Worm (Caenorhabditis elegans) whole organism, young adult: ENCODE data around the gene gpx-4.

Source experiments
- B0019.2 ChIP-seq: fragments of 200-800 bp; sonication (Bioruptor generic); conservative IDR thresholded peaks from 2 replicates; pipeline ENCODE4 v1.3.6; 2022; ENCODE audit warnings: missing genetic modification reagents, missing genetic modification characterization, missing compliant biosample characterization
- B0336.3 ChIP-seq: fragments of 200-800 bp; sonication (Bioruptor generic); IDR thresholded peaks from 2 replicates; pipeline ENCODE4 v1.3.6; 2022; ENCODE audit warnings: missing genetic modification characterization, missing compliant biosample characterization
- C17E4.6 ChIP-seq: fragments of 200-800 bp; sonication (Bioruptor generic); IDR thresholded peaks from 2 replicates; pipeline ENCODE4 v1.3.6; 2022; ENCODE audit warnings: missing genetic modification reagents, missing genetic modification characterization, missing compliant biosample characterization
- F33H1.4 ChIP-seq: fragments of 200-800 bp; sonication (Bioruptor generic); IDR thresholded peaks from 2 replicates; pipeline ENCODE4 v1.3.6; 2022; ENCODE audit warnings: missing genetic modification reagents, missing genetic modification characterization, missing compliant biosample characterization
- F37B4.10 ChIP-seq: fragments of 200-800 bp; sonication (Bioruptor generic); IDR thresholded peaks from 2 replicates; pipeline ENCODE4 v1.3.6; 2022; ENCODE audit warnings: missing genetic modification characterization, missing compliant biosample characterization
- F49E8.2 ChIP-seq: sonication (generic microtip); optimal IDR thresholded peaks from 3 replicates; lab custom pipeline; 2017; ENCODE audit warnings: missing genetic modification characterization, mild to moderate bottlenecking, missing compliant biosample characterization, antibody characterized with exemption, moderate library complexity; ENCODE audit not compliant: insufficient read depth
- F57A8.1 ChIP-seq: fragments of 200-800 bp; sonication (Bioruptor generic); optimal IDR thresholded peaks from 2 replicates; lab custom pipeline; 2018; ENCODE audit warnings: mild to moderate bottlenecking, missing genetic modification characterization, moderate library complexity, missing compliant biosample characterization
- F57C9.4 ChIP-seq: sonication (generic microtip); optimal IDR thresholded peaks from 2 replicates; lab custom pipeline; 2017; ENCODE audit warnings: mild to moderate bottlenecking, missing genetic modification characterization, missing compliant biosample characterization
- T07F8.4 ChIP-seq: sonication (generic microtip); optimal IDR thresholded peaks from 2 replicates; lab custom pipeline; 2016; ENCODE audit warnings: mild to moderate bottlenecking, missing genetic modification characterization, moderate library complexity, missing compliant biosample characterization
- T26A5.8 ChIP-seq: sonication (generic microtip); optimal IDR thresholded peaks from 2 replicates; lab custom pipeline; 2016; ENCODE audit warnings: missing genetic modification characterization, missing compliant biosample characterization
- Y53G8AR.9 ChIP-seq: fragments of 200-800 bp; sonication (Bioruptor generic); conservative IDR thresholded peaks from 2 replicates; pipeline ENCODE4 v1.3.6; 2022; ENCODE audit warnings: missing genetic modification reagents, missing genetic modification characterization, missing compliant biosample characterization
- Y56A3A.18 ChIP-seq: fragments of 200-800 bp; sonication (Bioruptor generic); IDR thresholded peaks from 2 replicates; pipeline ENCODE4 v1.3.6; 2022; ENCODE audit warnings: missing genetic modification reagents, missing genetic modification characterization, missing compliant biosample characterization
- ama-1 ChIP-seq, 3 experiments: fragments of 150-350 bp in 1 of 3; sonication (generic microtip) in 2 of 3; optimal IDR thresholded peaks; 2 replicates each; lab custom pipeline; 2014 to 2018; ENCODE audit warnings: missing biosample characterization in 2 of 3, missing genetic modification characterization in 2 of 3, missing genetic modification reagents in 2 of 3
- atf-7 ChIP-seq: sonication (generic microtip); optimal IDR thresholded peaks from 2 replicates; lab custom pipeline; 2017; ENCODE audit warnings: mild to moderate bottlenecking, missing genetic modification characterization, missing compliant biosample characterization
- attf-3 ChIP-seq: fragments of 200-800 bp; sonication (Bioruptor generic); conservative IDR thresholded peaks from 2 replicates; pipeline ENCODE4 v1.3.6; 2022; ENCODE audit warnings: missing genetic modification reagents, missing genetic modification characterization, missing compliant biosample characterization
- attf-6 ChIP-seq: fragments of 200-800 bp; sonication (Bioruptor generic); IDR thresholded peaks from 2 replicates; pipeline ENCODE4 v1.3.6; 2022; ENCODE audit warnings: missing genetic modification reagents, missing genetic modification characterization, missing compliant biosample characterization
- cebp-1 ChIP-seq, 2 experiments: fragments of 200-800 bp in 1 of 2; sonication (Bioruptor generic) in 1 of 2; sonication (generic microtip) in 1 of 2; IDR thresholded peaks in 1 of 2; optimal IDR thresholded peaks in 1 of 2; 2 replicates each; pipeline versions ENCODE4 v1.3.6 to Lab custom; 2017 to 2022; ENCODE audit warnings: missing compliant biosample characterization in 2 of 2, missing genetic modification characterization in 2 of 2, mild to moderate bottlenecking in 1 of 2, missing genetic modification reagents in 1 of 2, moderate library complexity in 1 of 2
- ceh-27 ChIP-seq: fragments of 200-800 bp; sonication (Bioruptor generic); optimal IDR thresholded peaks from 2 replicates; lab custom pipeline; 2018; ENCODE audit warnings: mild to moderate bottlenecking, missing genetic modification characterization, moderate library complexity, missing compliant biosample characterization
- ceh-79 ChIP-seq: sonication (generic microtip); optimal IDR thresholded peaks from 2 replicates; lab custom pipeline; 2017; ENCODE audit warnings: mild to moderate bottlenecking, missing genetic modification characterization, missing compliant biosample characterization
- dox-1 ChIP-seq: fragments of 200-800 bp; sonication (Bioruptor generic); IDR thresholded peaks from 2 replicates; pipeline ENCODE4 v1.3.6; 2022; ENCODE audit warnings: missing genetic modification reagents, missing genetic modification characterization, missing compliant biosample characterization
- efl-1 ChIP-seq: fragments of 150-350 bp; optimal IDR thresholded peaks from 2 replicates; lab custom pipeline; 2014; ENCODE audit warnings: missing biosample characterization, missing genetic modification reagents, missing genetic modification characterization
- egl-18 ChIP-seq: fragments of 200-800 bp; sonication (Bioruptor generic); IDR thresholded peaks from 2 replicates; pipeline ENCODE4 v1.3.6; 2022; ENCODE audit warnings: missing genetic modification reagents, missing genetic modification characterization, missing compliant biosample characterization
- egrh-3 ChIP-seq: fragments of 200-800 bp; sonication (Bioruptor generic); IDR thresholded peaks from 2 replicates; pipeline ENCODE4 v1.3.6; 2022; ENCODE audit warnings: missing genetic modification reagents, missing genetic modification characterization, missing compliant biosample characterization
- gei-17 ChIP-seq: fragments of 200-800 bp; sonication (Bioruptor generic); optimal IDR thresholded peaks from 2 replicates; lab custom pipeline; 2018; ENCODE audit warnings: mild to moderate bottlenecking, missing genetic modification characterization, missing compliant biosample characterization
- him-1 ChIP-seq: sonication (generic microtip); optimal IDR thresholded peaks from 2 replicates; lab custom pipeline; 2016; ENCODE audit warnings: missing genotype, missing genetic modification reagents, missing genetic modification characterization, missing compliant biosample characterization
- hlh-26 ChIP-seq: fragments of 200-800 bp; sonication (Bioruptor generic); conservative IDR thresholded peaks from 2 replicates; pipeline ENCODE4 v1.3.6; 2022; ENCODE audit warnings: missing genetic modification reagents, missing genetic modification characterization, missing compliant biosample characterization
- hmg-1.2 ChIP-seq: fragments of 200-800 bp; sonication (Bioruptor generic); IDR thresholded peaks from 2 replicates; pipeline ENCODE4 v1.3.6; 2022; ENCODE audit warnings: missing genetic modification reagents, missing genetic modification characterization, missing compliant biosample characterization
- hmg-20 ChIP-seq: fragments of 200-800 bp; sonication (Bioruptor generic); IDR thresholded peaks from 2 replicates; pipeline ENCODE4 v1.3.6; 2022; ENCODE audit warnings: missing genetic modification reagents, missing genetic modification characterization, missing compliant biosample characterization
- hrde-1 ChIP-seq: sonication (generic microtip); optimal IDR thresholded peaks from 2 replicates; lab custom pipeline; 2016; ENCODE audit warnings: missing genetic modification characterization, mild to moderate bottlenecking, missing compliant biosample characterization, moderate library complexity, missing genotype, missing genetic modification reagents, borderline replicate concordance
- lag-1 ChIP-seq: fragments of 200-800 bp; sonication (Bioruptor generic); IDR thresholded peaks from 2 replicates; pipeline ENCODE4 v1.3.6; 2022; ENCODE audit warnings: missing genetic modification reagents, missing genetic modification characterization, missing compliant biosample characterization
- lin-35 ChIP-seq, 3 experiments: fragments of 150-350 bp in 2 of 3; sonication (generic microtip) in 1 of 3; optimal IDR thresholded peaks; 2 replicates each; lab custom pipeline; 2014 to 2018; ENCODE audit warnings: missing biosample characterization in 3 of 3, missing genetic modification characterization in 3 of 3, missing genetic modification reagents in 3 of 3
- lin-54 ChIP-seq: fragments of 200-800 bp; sonication (Bioruptor generic); optimal IDR thresholded peaks from 2 replicates; lab custom pipeline; 2018; ENCODE audit warnings: mild to moderate bottlenecking, missing genetic modification characterization, missing compliant biosample characterization
- lsl-1 ChIP-seq: fragments of 200-800 bp; sonication (Bioruptor generic); optimal IDR thresholded peaks from 2 replicates; lab custom pipeline; 2018; ENCODE audit warnings: mild to moderate bottlenecking, missing genetic modification characterization, moderate library complexity, missing compliant biosample characterization
- madf-3 ChIP-seq: fragments of 200-800 bp; sonication (Bioruptor generic); IDR thresholded peaks from 2 replicates; pipeline ENCODE4 v1.3.6; 2022; ENCODE audit warnings: missing genetic modification reagents, missing genetic modification characterization, missing compliant biosample characterization
- madf-6 ChIP-seq: fragments of 200-800 bp; sonication (Bioruptor generic); IDR thresholded peaks from 2 replicates; pipeline ENCODE4 v1.3.6; 2022; ENCODE audit warnings: missing genetic modification reagents, missing genetic modification characterization, missing compliant biosample characterization
- mcd-1 ChIP-seq: fragments of 200-800 bp; sonication (Bioruptor generic); IDR thresholded peaks from 2 replicates; pipeline ENCODE4 v1.3.6; 2022; ENCODE audit warnings: missing genetic modification reagents, missing genetic modification characterization, missing compliant biosample characterization
- nhr-27 ChIP-seq: fragments of 200-800 bp; sonication (Bioruptor generic); optimal IDR thresholded peaks from 2 replicates; lab custom pipeline; 2018; ENCODE audit warnings: mild to moderate bottlenecking, missing genetic modification characterization, moderate library complexity, missing compliant biosample characterization
- nhr-80 ChIP-seq: sonication (generic microtip); optimal IDR thresholded peaks from 2 replicates; lab custom pipeline; 2016; ENCODE audit warnings: missing genetic modification characterization, missing compliant biosample characterization
- nhr-90 ChIP-seq: sonication (generic microtip); optimal IDR thresholded peaks from 2 replicates; lab custom pipeline; 2016; ENCODE audit warnings: missing genotype, mild to moderate bottlenecking, missing genetic modification characterization, missing compliant biosample characterization
- rec-8 ChIP-seq, 2 experiments: sonication (generic microtip); optimal IDR thresholded peaks; 2 replicates each; lab custom pipeline; 2016; ENCODE audit warnings: mild to moderate bottlenecking in 2 of 2, missing genetic modification characterization in 2 of 2, missing genetic modification reagents in 2 of 2, missing genotype in 2 of 2, missing biosample characterization in 1 of 2, missing compliant biosample characterization in 1 of 2, moderate library complexity in 1 of 2
- sdz-38 ChIP-seq: sonication (generic microtip); optimal IDR thresholded peaks from 2 replicates; lab custom pipeline; 2016; ENCODE audit warnings: missing genotype, missing genetic modification characterization, missing compliant biosample characterization
- sptf-2 ChIP-seq: fragments of 200-800 bp; sonication (Bioruptor generic); optimal IDR thresholded peaks from 2 replicates; lab custom pipeline; 2018; ENCODE audit warnings: mild to moderate bottlenecking, missing genetic modification characterization, missing compliant biosample characterization
- tbx-9 ChIP-seq: sonication (generic microtip); optimal IDR thresholded peaks from 2 replicates; lab custom pipeline; 2016; ENCODE audit warnings: borderline replicate concordance, missing genetic modification characterization, inconsistent platforms, missing compliant biosample characterization
- xnd-1 ChIP-seq: sonication (generic microtip); optimal IDR thresholded peaks from 2 replicates; lab custom pipeline; 2016; ENCODE audit warnings: missing genotype, missing genetic modification reagents, missing genetic modification characterization, missing compliant biosample characterization
- ztf-28 ChIP-seq: fragments of 200-800 bp; sonication (Bioruptor generic); IDR thresholded peaks from 2 replicates; pipeline ENCODE4 v1.3.6; 2022; ENCODE audit warnings: missing genetic modification reagents, missing genetic modification characterization, missing compliant biosample characterization

Gene gpx-4

ce11 chrIV:2642054-2642453, 32.8 kb downstream of the gpx-4 start:
- TF ChIP-seq rec-8 (tag; optimal IDR thresholded peaks at IDR 0.05; lab: Kevin White, UChicago) = no peak
- TF ChIP-seq lin-54 (GFP tag; lab: Kevin White, UChicago) = peak; percentile 41
- TF ChIP-seq madf-6 (GFP tag; lab: Robert Waterston, UW) = peak; percentile 43; the same call in 1 of the 2 replicates
- no peak for TF ChIP-seq ceh-27 (GFP tag; lab: Kevin White, UChicago)
- TF ChIP-seq attf-3 (GFP tag; lab: Robert Waterston, UW) = peak; percentile 77
- TF ChIP-seq, all 124 proteins: peak for 3

ce11 chrIV:2640950-2641349, 33.9 kb downstream of the gpx-4 start, which contains the start of the genes mdf-2 and nduv-3:
Gene mdf-2, minus strand, starts transcription at chrIV:2641125.
Gene nduv-3, plus strand, starts transcription at chrIV:2641310.
- TF ChIP-seq F49E8.2 (no peak), F37B4.10 (GFP tag; lab: Robert Waterston, UW) (no peak), hmg-20 (GFP tag; lab: Robert Waterston, UW) (no peak), cebp-1 (GFP tag; IDR thresholded peaks at IDR 0.05; lab: Robert Waterston, UW) (no peak), cebp-1 (tag; optimal IDR thresholded peaks at IDR 0.05; lab: Kevin White, UChicago) (peak; percentile 64), T26A5.8 (tag; lab: Kevin White, UChicago) (no peak), ama-1 (optimal IDR thresholded peaks at IDR 0.05; lab: Kevin White, UChicago) (no peak), ama-1 (GFP tag; optimal IDR thresholded peaks at IDR 0.05; lab: Kevin White, UChicago) (no peak), F33H1.4 (GFP tag; lab: Robert Waterston, UW) (peak; percentile 70), attf-3 (GFP tag; lab: Robert Waterston, UW) (peak; percentile 81), tbx-9 (tag; lab: Kevin White, UChicago) (no peak), nhr-90 (no peak), Y56A3A.18 (GFP tag; lab: Robert Waterston, UW) (no peak), lag-1 (GFP tag; lab: Robert Waterston, UW) (no peak), hrde-1 (tag; lab: Kevin White, UChicago) (no peak), hmg-1.2 (GFP tag; lab: Robert Waterston, UW) (peak; percentile 46; the same call in 1 of the 2 replicates), nhr-27 (tag; lab: Kevin White, UChicago) (no peak), efl-1 (GFP tag; lab: Kevin White, UChicago) (peak; percentile 84), C17E4.6 (GFP tag; lab: Robert Waterston, UW) (peak; percentile 49; the same call in 1 of the 2 replicates), egl-18 (GFP tag; lab: Robert Waterston, UW) (no peak), sdz-38 (tag; lab: Kevin White, UChicago) (no peak), F57C9.4 (tag; lab: Kevin White, UChicago) (no peak), dox-1 (peak; percentile 74), him-1 (no peak), gei-17 (GFP tag; lab: Kevin White, UChicago) (no peak), attf-6 (0 out of 2 replicates have a peak, but pooled peaks have one; percentile 26), lin-35 (GFP tag; optimal IDR thresholded peaks at IDR 0.05; lab: Kevin White, UChicago) (peak in 2 of 3 experiments; percentile 64 to 88), B0019.2 (GFP tag; lab: Robert Waterston, UW) (no peak), hlh-26 (GFP tag; lab: Robert Waterston, UW) (no peak), egrh-3 (no peak), F57A8.1 (no peak), xnd-1 (tag; lab: Kevin White, UChicago) (peak; percentile 53), sptf-2 (GFP tag; lab: Kevin White, UChicago) (no peak), ztf-28 (no peak), nhr-80 (tag; lab: Kevin White, UChicago) (no peak), lin-54 (GFP tag; lab: Kevin White, UChicago) (peak; percentile 84), ceh-27 (GFP tag; lab: Kevin White, UChicago) (no peak), madf-3 (GFP tag; lab: Robert Waterston, UW) (peak; percentile 72; the same call in 1 of the 2 replicates), B0336.3 (GFP tag; lab: Robert Waterston, UW) (peak; percentile 66), lsl-1 (GFP tag; lab: Kevin White, UChicago) (peak; percentile 58), Y53G8AR.9 (peak; percentile 49; the same call in 1 of the 2 replicates), T07F8.4 (tag; lab: Kevin White, UChicago) (no peak), atf-7 (tag; lab: Kevin White, UChicago) (no peak), mcd-1 (GFP tag; lab: Robert Waterston, UW) (peak; percentile 87), ceh-79 (tag; lab: Kevin White, UChicago) (no peak)
